Fruit fly (Drosophila melanogaster) whole organism, prepupa: ENCODE measurements around the gene Grik.

Experiments used
- CG3919 ChIP-seq: fragments of 200-800 bp; sonication (Bioruptor generic); optimal IDR thresholded peaks from 3 replicates; lab custom pipeline; 2016; ENCODE audit warnings: missing biosample characterization, missing genetic modification characterization
- CG6854 ChIP-seq: fragments of 200-800 bp; sonication (Bioruptor generic); optimal IDR thresholded peaks from 2 replicates; lab custom pipeline; 2017; ENCODE audit warnings: missing biosample characterization, mild to moderate bottlenecking, missing genetic modification characterization
- CG8119 ChIP-seq: fragments of 200-800 bp; sonication (Bioruptor generic); IDR thresholded peaks from 3 replicates; pipeline ENCODE4 v1.3.6; 2022; ENCODE audit warnings: missing biosample characterization, missing genetic modification characterization
- Eip78C ChIP-seq: fragments of 200-800 bp; sonication (Bioruptor generic); peaks from one replicate; lab custom pipeline; 2016; ENCODE audit warnings: missing biosample characterization, missing genetic modification characterization
- Eip93F ChIP-seq: fragments of 200-800 bp; sonication (Bioruptor generic); optimal IDR thresholded peaks from 2 replicates; lab custom pipeline; 2016; ENCODE audit warnings: missing biosample characterization, mild to moderate bottlenecking, missing genetic modification characterization
- Ets21C ChIP-seq: fragments of 200-800 bp; sonication (Bioruptor generic); optimal IDR thresholded peaks from 3 replicates; lab custom pipeline; 2016; ENCODE audit warnings: missing biosample characterization, missing genetic modification characterization
- Hr4 ChIP-seq: fragments of 200-800 bp; sonication (Bioruptor generic); optimal IDR thresholded peaks from 3 replicates; lab custom pipeline; 2016; ENCODE audit warnings: missing biosample characterization, missing genetic modification characterization
- Lpt ChIP-seq: fragments of 200-800 bp; sonication (Bioruptor generic); optimal IDR thresholded peaks from 3 replicates; lab custom pipeline; 2016; ENCODE audit warnings: missing biosample characterization, missing genetic modification characterization
- Met ChIP-seq: fragments of 200-800 bp; sonication (Bioruptor generic); optimal IDR thresholded peaks from 3 replicates; lab custom pipeline; 2016; ENCODE audit warnings: missing biosample characterization, missing genetic modification characterization
- Smox ChIP-seq: fragments of 200-800 bp; sonication (Bioruptor generic); optimal IDR thresholded peaks from 3 replicates; lab custom pipeline; 2016; ENCODE audit warnings: missing biosample characterization, missing genetic modification characterization
- Sox102F ChIP-seq: fragments of 200-800 bp; sonication (Bioruptor generic); optimal IDR thresholded peaks from 2 replicates; lab custom pipeline; 2016; ENCODE audit warnings: missing biosample characterization, mild to moderate bottlenecking, missing genetic modification characterization
- achi ChIP-seq: fragments of 200-800 bp; sonication (Bioruptor generic); optimal IDR thresholded peaks from 3 replicates; lab custom pipeline; 2016; ENCODE audit warnings: missing biosample characterization, missing genetic modification characterization
- acj6 ChIP-seq: fragments of 200-800 bp; sonication (Bioruptor generic); optimal IDR thresholded peaks from 3 replicates; lab custom pipeline; 2016; ENCODE audit warnings: missing biosample characterization, missing genetic modification characterization
- cyc ChIP-seq: fragments of 200-800 bp; sonication (Bioruptor generic); optimal IDR thresholded peaks from 3 replicates; lab custom pipeline; 2016; ENCODE audit warnings: missing biosample characterization, missing genetic modification characterization
- dac ChIP-seq: fragments of 200-800 bp; sonication (Bioruptor generic); optimal IDR thresholded peaks from 2 replicates; lab custom pipeline; 2017; ENCODE audit warnings: missing biosample characterization, mild to moderate bottlenecking, missing genetic modification characterization
- esn ChIP-seq: fragments of 200-800 bp; sonication (Bioruptor generic); optimal IDR thresholded peaks from 2 replicates; lab custom pipeline; 2016; ENCODE audit warnings: missing biosample characterization, mild to moderate bottlenecking, missing genetic modification characterization, moderate library complexity
- salr ChIP-seq, 2 experiments: fragments of 200-800 bp; sonication (Bioruptor generic); optimal IDR thresholded peaks; 3 replicates each; lab custom pipeline; 2016 to 2018; ENCODE audit warnings: missing biosample characterization in 2 of 2, missing genetic modification characterization in 2 of 2, mild to moderate bottlenecking in 1 of 2
- spab ChIP-seq: fragments of 200-800 bp; sonication (Bioruptor generic); optimal IDR thresholded peaks from 2 replicates; lab custom pipeline; 2017; ENCODE audit warnings: missing biosample characterization, mild to moderate bottlenecking, missing genetic modification characterization, missing genetic modification reagents
- ss ChIP-seq, 2 experiments: fragments of 200-800 bp; sonication (Bioruptor generic); optimal IDR thresholded peaks; 2 replicates in 1 of 2; 3 replicates in 1 of 2; lab custom pipeline; 2017 to 2018; ENCODE audit warnings: mild to moderate bottlenecking in 2 of 2, missing biosample characterization in 2 of 2, missing genetic modification characterization in 2 of 2, moderate library complexity in 1 of 2

Gene Grik

DNA sequence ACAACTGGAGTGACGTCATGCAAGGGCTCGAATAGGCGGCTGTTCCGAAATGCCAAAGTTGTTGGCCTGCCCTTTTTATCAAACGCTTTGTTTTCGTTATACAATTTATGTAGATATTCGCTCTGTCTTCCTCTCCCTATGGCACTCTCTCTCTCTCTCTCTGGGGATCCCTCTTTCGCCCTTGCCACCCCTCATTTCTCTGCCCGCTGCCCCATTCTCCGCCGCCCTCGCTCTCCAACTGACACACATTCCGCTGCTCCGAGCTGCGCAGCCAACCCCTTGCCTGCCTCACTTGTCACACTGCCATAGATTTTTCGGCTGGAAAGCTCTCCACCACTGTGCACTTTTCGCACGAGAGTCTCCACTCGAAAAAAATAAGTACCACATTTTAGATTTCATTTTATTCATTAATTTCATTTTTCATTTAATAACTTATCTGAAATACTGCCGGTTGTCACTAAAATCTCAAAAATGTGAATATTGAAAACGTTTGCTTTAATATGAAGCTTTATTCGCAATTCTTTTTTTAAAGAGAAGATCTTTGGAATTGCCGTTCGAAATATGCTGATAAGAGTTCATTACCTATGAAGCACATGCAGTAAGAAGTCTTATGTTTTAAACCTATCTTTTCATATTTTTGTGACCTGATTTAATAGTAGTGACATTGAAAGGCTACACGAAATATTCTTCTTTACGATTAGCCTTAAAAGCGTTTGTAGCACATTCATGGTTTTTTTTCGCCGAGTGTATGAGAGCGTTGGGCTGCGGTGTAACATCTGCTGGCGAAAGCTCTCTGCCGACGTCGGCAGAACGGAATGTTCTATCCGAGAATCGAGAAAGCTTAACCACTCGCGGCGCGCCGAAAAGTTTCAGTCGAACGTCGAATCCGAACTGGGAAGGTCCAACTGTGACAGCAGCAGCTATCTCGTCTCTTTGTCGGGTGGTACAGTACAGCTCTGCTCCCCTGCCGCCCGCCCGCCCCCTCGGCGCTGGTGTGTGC is 55.4 kb downstream of the Grik start (continued):
- TF ChIP-seq Met (GFP tag; lab: Kevin White, UChicago) (peak; percentile 79), Ets21C (GFP tag; lab: Kevin White, UChicago) (peak; percentile 76), acj6 (GFP tag; lab: Kevin White, UChicago) (peak; percentile 77), Eip93F (GFP tag; lab: Kevin White, UChicago) (peak; percentile 35), Eip78C (GFP tag; lab: Kevin White, UChicago) (peak; percentile 90), Hr4 (GFP tag; lab: Kevin White, UChicago) (peak; percentile 85), cyc (peak; percentile 86), achi (peak; percentile 72), ss (GFP tag; optimal IDR thresholded peaks at IDR 0.05; lab: Kevin White, UChicago) (peak; percentile 4 to 61), Sox102F (GFP tag; lab: Kevin White, UChicago) (peak; percentile 79), salr (GFP tag; optimal IDR thresholded peaks at IDR 0.05; lab: Kevin White, UChicago) (peak; percentile 1 to 90), CG3919 (GFP tag; lab: Kevin White, UChicago) (peak; percentile 73), CG6854 (GFP tag; lab: Kevin White, UChicago) (no peak), CG8119 (peak; percentile 60), esn (GFP tag; lab: Kevin White, UChicago) (peak; percentile 94), spab (GFP tag; lab: Kevin White, UChicago) (peak; percentile 65), dac (GFP tag; lab: Kevin White, UChicago) (peak; percentile 44), Smox (GFP tag; lab: Kevin White, UChicago) (peak; percentile 84), Lpt (GFP tag; lab: Kevin White, UChicago) (peak; percentile 34)
